Fruit fly (Drosophila melanogaster) whole organism, embryonic: ENCODE measurements around the gene fz4.
A peak's percentile ranks its signal among the peaks of the same experiment; 100 is the strongest.

Experiments
- Awh ChIP-seq: fragments of 200-800 bp; sonication (Bioruptor generic); IDR thresholded peaks from 2 replicates; pipeline ENCODE4, ENCODE4 v1.3.6; 2022; ENCODE audit warnings: missing biosample characterization, missing genetic modification characterization
- B-H1 ChIP-seq: fragments of 200-800 bp; sonication (Bioruptor generic); IDR thresholded peaks from 3 replicates; pipeline ENCODE4 v1.3.6; 2022; ENCODE audit warnings: missing biosample characterization, missing genetic modification characterization
- CG10147 ChIP-seq: fragments of 200-800 bp; sonication (Bioruptor generic); optimal IDR thresholded peaks from 2 replicates; lab custom pipeline; 2019; ENCODE audit warnings: missing biosample characterization, mild to moderate bottlenecking, missing genetic modification characterization, moderate library complexity
- CG10267 ChIP-seq: fragments of 200-800 bp; sonication (Bioruptor generic); optimal IDR thresholded peaks from 2 replicates; lab custom pipeline; 2018; ENCODE audit warnings: missing biosample characterization, mild to moderate bottlenecking, missing genetic modification characterization, moderate library complexity
- CG10979 ChIP-seq: fragments of 200-800 bp; sonication (Bioruptor generic); optimal IDR thresholded peaks from 2 replicates; lab custom pipeline; 2018; ENCODE audit warnings: missing biosample characterization, mild to moderate bottlenecking, missing genetic modification characterization, moderate library complexity
- CG11456 ChIP-seq: fragments of 200-800 bp; sonication (Bioruptor generic); IDR thresholded peaks from 3 replicates; pipeline ENCODE4 v1.3.6; 2022; ENCODE audit warnings: missing biosample characterization, missing genetic modification characterization
- CG11504 ChIP-seq: fragments of 200-800 bp; sonication (Bioruptor generic); optimal IDR thresholded peaks from 3 replicates; lab custom pipeline; 2019; ENCODE audit warnings: missing biosample characterization, mild to moderate bottlenecking, missing genetic modification characterization, moderate library complexity
- CG11696 ChIP-seq: fragments of 200-800 bp; sonication (Bioruptor generic); IDR thresholded peaks from 2 replicates; pipeline ENCODE4 v1.3.6; 2022; ENCODE audit warnings: missing biosample characterization, missing genetic modification characterization
- CG12391 ChIP-seq: fragments of 200-800 bp; sonication (Bioruptor generic); optimal IDR thresholded peaks from 3 replicates; lab custom pipeline; 2018; ENCODE audit warnings: missing biosample characterization, mild to moderate bottlenecking, missing genetic modification characterization, moderate library complexity
- CG13123 ChIP-seq: fragments of 200-800 bp; sonication (Bioruptor generic); optimal IDR thresholded peaks from 2 replicates; lab custom pipeline; 2016; ENCODE audit warnings: missing biosample characterization, missing genetic modification characterization
- CG13894 ChIP-seq: fragments of 200-800 bp; sonication (Bioruptor generic); optimal IDR thresholded peaks from 3 replicates; lab custom pipeline; 2018; ENCODE audit warnings: missing biosample characterization, mild to moderate bottlenecking, missing genetic modification characterization, moderate library complexity
- CG14710 ChIP-seq: fragments of 200-800 bp; sonication (Bioruptor generic); optimal IDR thresholded peaks from 3 replicates; lab custom pipeline; 2019; ENCODE audit warnings: missing biosample characterization, mild to moderate bottlenecking, missing genetic modification characterization, moderate library complexity
- CG15696 ChIP-seq: fragments of 200-800 bp; sonication (Bioruptor generic); optimal IDR thresholded peaks from 2 replicates; lab custom pipeline; 2019; ENCODE audit warnings: missing biosample characterization, mild to moderate bottlenecking, missing genetic modification characterization, moderate library complexity
- CG1603 ChIP-seq: fragments of 200-800 bp; sonication (Bioruptor generic); optimal IDR thresholded peaks from 2 replicates; lab custom pipeline; 2019; ENCODE audit warnings: missing biosample characterization, mild to moderate bottlenecking, missing genetic modification characterization, moderate library complexity
- CG17328 ChIP-seq: fragments of 200-800 bp; sonication (Bioruptor generic); IDR thresholded peaks from 2 replicates; pipeline ENCODE4 v1.3.6; 2022; ENCODE audit warnings: missing biosample characterization, missing genetic modification characterization
- CG17361 ChIP-seq: fragments of 200-800 bp; sonication (Bioruptor generic); IDR thresholded peaks from 3 replicates; pipeline ENCODE4 v1.3.6; 2022; ENCODE audit warnings: missing biosample characterization, missing genetic modification characterization
- CG17829 ChIP-seq: fragments of 200-800 bp; optimal IDR thresholded peaks from 2 replicates; lab custom pipeline; 2019; ENCODE audit warnings: missing biosample characterization, mild to moderate bottlenecking, missing genetic modification characterization, moderate library complexity
- CG17912 ChIP-seq: fragments of 200-800 bp; sonication (Bioruptor generic); optimal IDR thresholded peaks from 2 replicates; lab custom pipeline; 2018; ENCODE audit warnings: missing biosample characterization, mild to moderate bottlenecking, missing genetic modification characterization
- CG2202 ChIP-seq: fragments of 200-800 bp; sonication (Bioruptor generic); optimal IDR thresholded peaks from 2 replicates; lab custom pipeline; 2018; ENCODE audit warnings: missing biosample characterization, mild to moderate bottlenecking, missing genetic modification characterization
- CG33557 ChIP-seq: fragments of 200-800 bp; sonication (Bioruptor generic); optimal IDR thresholded peaks from 2 replicates; lab custom pipeline; 2019; ENCODE audit warnings: missing biosample characterization, mild to moderate bottlenecking, missing genetic modification characterization, moderate library complexity
- CG4617 ChIP-seq: fragments of 200-800 bp; sonication (Bioruptor generic); optimal IDR thresholded peaks from 3 replicates; lab custom pipeline; 2016; ENCODE audit warnings: missing biosample characterization, missing genetic modification characterization, borderline replicate concordance
- CG6854 ChIP-seq: fragments of 200-800 bp; sonication (Bioruptor generic); optimal IDR thresholded peaks from 3 replicates; lab custom pipeline; 2017; ENCODE audit warnings: missing biosample characterization, mild to moderate bottlenecking, missing genetic modification characterization
- CG7839 ChIP-seq: fragments of 200-800 bp; sonication (Bioruptor generic); optimal IDR thresholded peaks from 3 replicates; lab custom pipeline; 2018; ENCODE audit warnings: missing biosample characterization, mild to moderate bottlenecking, missing genetic modification characterization, moderate library complexity
- CG8944 ChIP-seq: fragments of 200-800 bp; sonication (Bioruptor generic); optimal IDR thresholded peaks from 3 replicates; lab custom pipeline; 2016; ENCODE audit warnings: missing biosample characterization, missing genetic modification characterization
- CG9727 ChIP-seq: fragments of 200-800 bp; sonication (Bioruptor generic); optimal IDR thresholded peaks from 3 replicates; lab custom pipeline; 2017; ENCODE audit warnings: missing biosample characterization, mild to moderate bottlenecking, missing genetic modification characterization
- CG9932 ChIP-seq: fragments of 200-800 bp; sonication (Bioruptor generic); IDR thresholded peaks from 2 replicates; pipeline ENCODE4 v1.3.6; 2022; ENCODE audit warnings: missing biosample characterization, missing genetic modification characterization
- Dek ChIP-seq: fragments of 200-800 bp; sonication (Bioruptor generic); optimal IDR thresholded peaks from 3 replicates; lab custom pipeline; 2019; ENCODE audit warnings: missing biosample characterization, mild to moderate bottlenecking, missing genetic modification characterization, moderate library complexity
- Hand ChIP-seq: fragments of 200-800 bp; sonication (Bioruptor generic); optimal IDR thresholded peaks from 2 replicates; lab custom pipeline; 2017; ENCODE audit warnings: mild to moderate bottlenecking, missing biosample characterization, missing genetic modification reagents, missing genetic modification characterization
- Hmr ChIP-seq: fragments of 200-800 bp; sonication (Bioruptor generic); optimal IDR thresholded peaks from 3 replicates; lab custom pipeline; 2017; ENCODE audit warnings: mild to moderate bottlenecking, missing biosample characterization, missing genetic modification reagents, missing genetic modification characterization
- Hsf ChIP-seq: fragments of 200-800 bp; sonication (Bioruptor generic); optimal IDR thresholded peaks from 3 replicates; lab custom pipeline; 2016; ENCODE audit warnings: missing biosample characterization, missing genetic modification characterization
- Lim3 ChIP-seq: fragments of 200-800 bp; sonication (Bioruptor generic); IDR thresholded peaks from 2 replicates; pipeline ENCODE4 v1.3.6; 2022; ENCODE audit warnings: missing biosample characterization, missing genetic modification characterization
- Myb ChIP-seq: fragments of 200-800 bp; sonication (Bioruptor generic); optimal IDR thresholded peaks from 2 replicates; lab custom pipeline; 2016; ENCODE audit warnings: missing biosample characterization, missing genetic modification characterization
- Stat92E ChIP-seq, 3 experiments: fragments of >200 bp in 2 of 3; fragments of 200-800 bp in 1 of 3; sonication (Bioruptor generic) in 1 of 3; optimal IDR thresholded peaks; 2 replicates each; lab custom pipeline; 2017 to 2019; ENCODE audit warnings: missing biosample characterization in 3 of 3, missing genetic modification characterization in 3 of 3, mild to moderate bottlenecking in 1 of 3, moderate library complexity in 1 of 3
- bsh ChIP-seq, 2 experiments: fragments of 200-800 bp; sonication (Bioruptor generic); optimal IDR thresholded peaks; 2 replicates each; lab custom pipeline; 2017 to 2018; ENCODE audit warnings: mild to moderate bottlenecking in 2 of 2, missing biosample characterization in 2 of 2, missing genetic modification characterization in 2 of 2, moderate library complexity in 1 of 2
- crc ChIP-seq: fragments of 200-800 bp; sonication (Bioruptor generic); optimal IDR thresholded peaks from 2 replicates; lab custom pipeline; 2016; ENCODE audit warnings: missing biosample characterization, missing genetic modification characterization
- dmrt11E ChIP-seq: fragments of 200-800 bp; sonication (Bioruptor generic); optimal IDR thresholded peaks from 3 replicates; lab custom pipeline; 2018; ENCODE audit warnings: missing biosample characterization, mild to moderate bottlenecking, missing genetic modification characterization, moderate library complexity
- gsb-n ChIP-seq: fragments of 200-800 bp; sonication (Bioruptor generic); optimal IDR thresholded peaks from 3 replicates; lab custom pipeline; 2018; ENCODE audit warnings: missing biosample characterization, mild to moderate bottlenecking, missing genetic modification characterization
- jumu ChIP-seq: fragments of 200-800 bp; sonication (Bioruptor generic); optimal IDR thresholded peaks from 3 replicates; lab custom pipeline; 2016; ENCODE audit warnings: missing biosample characterization, missing genetic modification characterization
- ken ChIP-seq: fragments of 200-800 bp; sonication (Bioruptor generic); IDR thresholded peaks from 3 replicates; pipeline ENCODE4 v1.3.6; 2022; ENCODE audit warnings: missing biosample characterization, missing genetic modification characterization
- knrl ChIP-seq: fragments of 200-800 bp; sonication (Bioruptor generic); IDR thresholded peaks from 3 replicates; pipeline ENCODE4 v1.3.6; 2022; ENCODE audit warnings: missing biosample characterization, missing genetic modification characterization; ENCODE audit not compliant: partially characterized antibody
- nmo ChIP-seq: fragments of 200-800 bp; sonication (Bioruptor generic); optimal IDR thresholded peaks from 2 replicates; lab custom pipeline; 2018; ENCODE audit warnings: missing biosample characterization, mild to moderate bottlenecking, missing genetic modification characterization, moderate library complexity
- org-1 ChIP-seq: fragments of 200-800 bp; sonication (Bioruptor generic); optimal IDR thresholded peaks from 2 replicates; lab custom pipeline; 2017; ENCODE audit warnings: missing biosample characterization, missing genetic modification characterization
- phol ChIP-seq: fragments of 200-800 bp; sonication (Bioruptor generic); optimal IDR thresholded peaks from 3 replicates; lab custom pipeline; 2018; ENCODE audit warnings: missing biosample characterization, mild to moderate bottlenecking, missing genetic modification characterization, moderate library complexity
- pum ChIP-seq: fragments of 200-800 bp; sonication (Bioruptor generic); optimal IDR thresholded peaks from 2 replicates; lab custom pipeline; 2016; ENCODE audit warnings: missing biosample characterization, missing genetic modification characterization
- row ChIP-seq: fragments of 200-800 bp; sonication (Bioruptor generic); IDR thresholded peaks from 3 replicates; pipeline ENCODE4 v1.3.6; 2022; ENCODE audit warnings: missing biosample characterization, missing genetic modification characterization
- salm ChIP-seq: fragments of 200-800 bp; sonication (Bioruptor generic); optimal IDR thresholded peaks from 2 replicates; lab custom pipeline; 2018; ENCODE audit warnings: missing biosample characterization, mild to moderate bottlenecking, missing genetic modification characterization
- sisA ChIP-seq: fragments of 200-800 bp; sonication (Bioruptor generic); IDR thresholded peaks from 2 replicates; pipeline ENCODE4 v1.3.6; 2022; ENCODE audit warnings: missing biosample characterization, missing genetic modification characterization
- stc ChIP-seq: fragments of 200-800 bp; sonication (Bioruptor generic); IDR thresholded peaks from 2 replicates; pipeline ENCODE4 v1.3.6; 2022; ENCODE audit warnings: missing biosample characterization, missing genetic modification characterization
- tio ChIP-seq: fragments of 200-800 bp; sonication (Bioruptor generic); optimal IDR thresholded peaks from 2 replicates; lab custom pipeline; 2017; ENCODE audit warnings: missing biosample characterization, missing genetic modification characterization, inconsistent platforms
- twi ChIP-seq: fragments of 200-800 bp; optimal IDR thresholded peaks from 2 replicates; lab custom pipeline; 2019; ENCODE audit warnings: missing biosample characterization, mild to moderate bottlenecking, missing genetic modification characterization, moderate library complexity

The fz4 gene

DNA sequence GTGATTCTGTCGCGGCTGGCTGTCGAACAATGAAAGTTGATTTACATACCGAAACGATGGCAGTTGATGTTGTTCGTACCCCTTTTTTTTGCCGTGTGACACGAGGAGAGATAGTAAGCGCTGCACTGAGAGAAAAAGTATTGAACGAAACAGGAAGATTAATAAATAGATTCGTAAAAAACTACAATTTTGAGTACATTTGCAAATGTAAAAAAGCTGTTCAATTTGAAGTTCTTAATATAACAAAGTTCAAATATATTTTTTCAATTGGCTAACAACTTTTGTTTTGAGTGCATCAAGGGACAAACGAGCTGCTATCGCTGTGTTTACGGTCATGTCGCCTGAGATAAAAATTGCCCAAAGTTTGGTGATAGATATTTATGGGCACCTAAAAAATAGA, 11.9 kb upstream of the fz4 start:
- 0 out of 2 replicates have a peak, but pooled peaks have one; percentile 32 for TF ChIP-seq CG17328 (GFP tag; lab: Robert Waterston, UW)
- peak; percentile 18 for TF ChIP-seq nmo
- no peak for TF ChIP-seq CG17912 (GFP tag; lab: Kevin White, UChicago)
- TF ChIP-seq CG4617, result no peak
- TF ChIP-seq CG11696 (GFP tag; lab: Robert Waterston, UW), result 0 out of 2 replicates have a peak, but pooled peaks have one; percentile 17
- no peak for TF ChIP-seq Dek
- no peak for TF ChIP-seq CG10147 (GFP tag; lab: Kevin White, UChicago)
- no peak for TF ChIP-seq salm (tag; lab: Kevin White, UChicago)
- TF ChIP-seq CG11456 (GFP tag; lab: Robert Waterston, UW), result no peak
- no peak for TF ChIP-seq jumu (GFP tag; lab: Kevin White, UChicago)
- no peak for TF ChIP-seq org-1 (GFP tag; lab: Kevin White, UChicago)
- TF ChIP-seq gsb-n, result peak; percentile 17
- peak; percentile 59 for TF ChIP-seq dmrt11E (tag; lab: Kevin White, UChicago)
- TF ChIP-seq CG13123, result no peak
- TF ChIP-seq stc (GFP tag; lab: Robert Waterston, UW), result no peak
- TF ChIP-seq Hsf (GFP tag; lab: Kevin White, UChicago), result peak; percentile 2
- no peak for TF ChIP-seq B-H1 (GFP tag; lab: Robert Waterston, UW)
- no peak for TF ChIP-seq ken
- TF ChIP-seq crc (GFP tag; lab: Kevin White, UChicago), result no peak
- TF ChIP-seq phol (tag; lab: Kevin White, UChicago), result peak; percentile 40
- TF ChIP-seq CG7839 (tag; lab: Kevin White, UChicago), result peak; percentile 22
- peak in 1 of 2 experiments; percentile 43 for TF ChIP-seq bsh (GFP tag; optimal IDR thresholded peaks at IDR 0.05; lab: Kevin White, UChicago)
- TF ChIP-seq Hmr (GFP tag; lab: Kevin White, UChicago), result no peak
- no peak for TF ChIP-seq CG9932 (GFP tag; lab: Robert Waterston, UW)
- TF ChIP-seq CG15696, result peak; percentile 10
- TF ChIP-seq CG8944 (GFP tag; lab: Kevin White, UChicago), result no peak
- TF ChIP-seq Lim3 (GFP tag; lab: Robert Waterston, UW), result no peak
- peak; percentile 42 for TF ChIP-seq CG10979 (tag; lab: Kevin White, UChicago)
- 0 out of 3 replicates have a peak, but pooled peaks have one; percentile 29 for TF ChIP-seq CG17361 (GFP tag; lab: Robert Waterston, UW)
- TF ChIP-seq CG11504 (tag; lab: Kevin White, UChicago), result peak; percentile 30
- no peak for TF ChIP-seq twi (tag; lab: Kevin White, UChicago)
- TF ChIP-seq row (GFP tag; lab: Robert Waterston, UW), result peak; percentile 46; the same call in 2 of the 3 replicates
- no peak for TF ChIP-seq CG2202 (tag; lab: Kevin White, UChicago)
- peak; percentile 23 for TF ChIP-seq CG1603
- no peak for TF ChIP-seq CG6854 (GFP tag; lab: Kevin White, UChicago)
- no peak for TF ChIP-seq sisA (GFP tag; lab: Robert Waterston, UW)
- TF ChIP-seq CG17829 (tag; lab: Kevin White, UChicago), result peak; percentile 18
- TF ChIP-seq knrl (GFP tag; lab: Robert Waterston, UW), result no peak
- no peak for TF ChIP-seq Awh (GFP tag; lab: Robert Waterston, UW)
- TF ChIP-seq CG13894 (tag; lab: Kevin White, UChicago), result no peak
- peak; percentile 20 for TF ChIP-seq CG12391 (tag; lab: Kevin White, UChicago)
- TF ChIP-seq pum (GFP tag; lab: Kevin White, UChicago), result no peak
- TF ChIP-seq CG33557 (GFP tag; lab: Kevin White, UChicago), result peak; percentile 28
- peak; percentile 17 for TF ChIP-seq tio (GFP tag; lab: Kevin White, UChicago)
- no peak for TF ChIP-seq Stat92E (GFP tag; optimal IDR thresholded peaks at IDR 0.05; lab: Kevin White, UChicago)
- TF ChIP-seq CG10267 (tag; lab: Kevin White, UChicago), result peak; percentile 26
- no peak for TF ChIP-seq Myb (GFP tag; lab: Kevin White, UChicago)
- peak; percentile 13 for TF ChIP-seq CG9727 (GFP tag; lab: Kevin White, UChicago)
- TF ChIP-seq Hand, result no peak
- peak; percentile 25 for TF ChIP-seq CG14710 (tag; lab: Kevin White, UChicago)
